Worm (Caenorhabditis elegans) whole organism, L1 larva: ENCODE measurements around the gene rabr-4.

Source experiments
- C16A3.4 ChIP-seq: fragments of 150-350 bp; optimal IDR thresholded peaks from 2 replicates; lab custom pipeline; 2014; ENCODE audit warnings: missing biosample characterization, missing genetic modification characterization
- aha-1 ChIP-seq: fragments of 150-350 bp; optimal IDR thresholded peaks from 2 replicates; lab custom pipeline; 2014; ENCODE audit warnings: missing biosample characterization, missing genetic modification characterization
- blmp-1 ChIP-seq: fragments of 150-350 bp; optimal IDR thresholded peaks from 2 replicates; lab custom pipeline; 2014; ENCODE audit warnings: missing biosample characterization, missing genetic modification characterization
- ceh-63 ChIP-seq: fragments of 200-800 bp; sonication (Bioruptor generic); optimal IDR thresholded peaks from 2 replicates; lab custom pipeline; 2018; ENCODE audit warnings: mild to moderate bottlenecking, missing genetic modification characterization, missing compliant biosample characterization
- ceh-90 ChIP-seq: sonication (generic microtip); optimal IDR thresholded peaks from 2 replicates; lab custom pipeline; 2016; ENCODE audit warnings: missing genetic modification characterization, missing compliant biosample characterization
- efl-1 ChIP-seq, 4 experiments: fragments of 150-350 bp; optimal IDR thresholded peaks in 3 of 4; peaks in 1 of 4; 1 replicate in 1 of 4; 2 replicates in 3 of 4; lab custom pipeline; 2014; ENCODE audit warnings: missing biosample characterization in 2 of 4, missing genetic modification characterization in 2 of 4, missing genetic modification reagents in 2 of 4
- egl-27 ChIP-seq, 2 experiments: fragments of 150-350 bp in 1 of 2; sonication (generic microtip); optimal IDR thresholded peaks; 3 replicates each; lab custom pipeline; 2017 to 2018; ENCODE audit warnings: missing biosample characterization in 2 of 2, missing genetic modification characterization in 2 of 2, missing genetic modification reagents in 2 of 2
- elt-2 ChIP-seq: sonication (generic microtip); optimal IDR thresholded peaks from 2 replicates; lab custom pipeline; 2016; ENCODE audit warnings: missing genetic modification characterization, mild to moderate bottlenecking, inconsistent platforms, missing compliant biosample characterization, missing genetic modification reagents
- elt-3 ChIP-seq, 6 experiments: fragments of 150-350 bp in 1 of 6; sonication (generic microtip); optimal IDR thresholded peaks; 2 replicates each; lab custom pipeline; 2017 to 2018; ENCODE audit warnings: missing biosample characterization in 6 of 6, missing genetic modification characterization in 6 of 6, inconsistent platforms in 1 of 6
- fkh-10 ChIP-seq: sonication (generic microtip); optimal IDR thresholded peaks from 2 replicates; lab custom pipeline; 2017; ENCODE audit warnings: missing biosample characterization, missing genetic modification reagents, missing genetic modification characterization
- grh-1 ChIP-seq: fragments of 200-800 bp; sonication (Bioruptor generic); IDR thresholded peaks from 2 replicates; pipeline ENCODE4 v1.3.6; 2022; ENCODE audit warnings: missing genetic modification reagents, missing genetic modification characterization, missing compliant biosample characterization
- hpl-2 ChIP-seq: fragments of 150-350 bp; optimal IDR thresholded peaks from 2 replicates; lab custom pipeline; 2014; ENCODE audit warnings: missing biosample characterization, missing genetic modification reagents, missing genetic modification characterization
- jun-1 ChIP-seq: fragments of 150-350 bp; optimal IDR thresholded peaks from 2 replicates; lab custom pipeline; 2014; ENCODE audit warnings: missing biosample characterization, missing genetic modification reagents, missing genetic modification characterization
- lir-3 ChIP-seq: sonication (generic microtip); optimal IDR thresholded peaks from 2 replicates; lab custom pipeline; 2016; ENCODE audit warnings: mild to moderate bottlenecking, missing genetic modification characterization, moderate library complexity, missing compliant biosample characterization; ENCODE audit not compliant: poor library complexity
- lsy-2 ChIP-seq, 2 experiments: fragments of 150-350 bp; optimal IDR thresholded peaks; 2 replicates each; lab custom pipeline; 2014; ENCODE audit warnings: missing biosample characterization in 2 of 2, missing genetic modification characterization in 2 of 2
- mep-1 ChIP-seq: fragments of 150-350 bp; optimal IDR thresholded peaks from 2 replicates; lab custom pipeline; 2014; ENCODE audit warnings: missing biosample characterization, missing genetic modification characterization
- nhr-11 ChIP-seq: fragments of 150-350 bp; optimal IDR thresholded peaks from 2 replicates; lab custom pipeline; 2014; ENCODE audit warnings: missing biosample characterization, missing genetic modification characterization
- nhr-20 ChIP-seq: sonication (generic microtip); optimal IDR thresholded peaks from 2 replicates; lab custom pipeline; 2016; ENCODE audit warnings: mild to moderate bottlenecking, missing genetic modification characterization, missing compliant biosample characterization
- nhr-77 ChIP-seq: fragments of 150-350 bp; optimal IDR thresholded peaks from 2 replicates; lab custom pipeline; 2014; ENCODE audit warnings: missing biosample characterization, missing genetic modification characterization
- nhr-85 ChIP-seq: sonication (generic microtip); peaks from one replicate; lab custom pipeline; 2016; ENCODE audit warnings: missing genetic modification characterization, inconsistent platforms, missing compliant biosample characterization
- pag-3 ChIP-seq: sonication (generic microtip); optimal IDR thresholded peaks from 2 replicates; lab custom pipeline; 2017; ENCODE audit warnings: missing genetic modification characterization, mild to moderate bottlenecking, missing compliant biosample characterization, antibody characterized with exemption, borderline replicate concordance; ENCODE audit not compliant: insufficient read depth
- pax-3 ChIP-seq: fragments of 200-800 bp; sonication (Bioruptor generic); optimal IDR thresholded peaks from 2 replicates; lab custom pipeline; 2018; ENCODE audit warnings: mild to moderate bottlenecking, missing genetic modification characterization, moderate library complexity, missing compliant biosample characterization
- pqm-1 ChIP-seq: sonication (generic microtip); optimal IDR thresholded peaks from 3 replicates; lab custom pipeline; 2017; ENCODE audit warnings: missing biosample characterization, missing genetic modification characterization
- snpc-4 ChIP-seq: fragments of 150-350 bp; optimal IDR thresholded peaks from 2 replicates; lab custom pipeline; 2014; ENCODE audit warnings: missing biosample characterization, missing genetic modification characterization
- snu-23 ChIP-seq: sonication (generic microtip); optimal IDR thresholded peaks from 2 replicates; lab custom pipeline; 2016; ENCODE audit warnings: missing genetic modification characterization, missing compliant biosample characterization
- sox-4 ChIP-seq: sonication (generic microtip); optimal IDR thresholded peaks from 2 replicates; lab custom pipeline; 2016; ENCODE audit warnings: missing genetic modification characterization, missing compliant biosample characterization
- sptf-1 ChIP-seq: fragments of 150-350 bp; optimal IDR thresholded peaks from 2 replicates; lab custom pipeline; 2014; ENCODE audit warnings: missing biosample characterization, missing genetic modification characterization
- sup-37 ChIP-seq: fragments of 200-800 bp; sonication (Bioruptor generic); optimal IDR thresholded peaks from 2 replicates; lab custom pipeline; 2018; ENCODE audit warnings: mild to moderate bottlenecking, missing genetic modification characterization, missing compliant biosample characterization
- swsn-7 ChIP-seq: sonication (generic microtip); optimal IDR thresholded peaks from 2 replicates; lab custom pipeline; 2016; ENCODE audit warnings: missing genetic modification characterization, missing compliant biosample characterization
- unc-30 ChIP-seq: sonication (generic microtip); optimal IDR thresholded peaks from 2 replicates; lab custom pipeline; 2017; ENCODE audit warnings: missing biosample characterization, missing genetic modification characterization
- unc-62 ChIP-seq: fragments of 150-350 bp; optimal IDR thresholded peaks from 2 replicates; lab custom pipeline; 2014; ENCODE audit warnings: missing biosample characterization, missing genetic modification reagents, missing genetic modification characterization
- vab-15 ChIP-seq: sonication (generic microtip); optimal IDR thresholded peaks from 2 replicates; lab custom pipeline; 2017; ENCODE audit warnings: missing genotype, mild to moderate bottlenecking, missing genetic modification characterization, missing compliant biosample characterization
- xbp-1 ChIP-seq: sonication (generic microtip); optimal IDR thresholded peaks from 2 replicates; lab custom pipeline; 2016; ENCODE audit warnings: missing genetic modification characterization, missing compliant biosample characterization
- zag-1 ChIP-seq: fragments of 150-350 bp; optimal IDR thresholded peaks from 2 replicates; lab custom pipeline; 2014; ENCODE audit warnings: missing biosample characterization, missing genetic modification characterization
- zip-4 ChIP-seq: fragments of 200-800 bp; sonication (Bioruptor generic); optimal IDR thresholded peaks from 2 replicates; lab custom pipeline; 2018; ENCODE audit warnings: mild to moderate bottlenecking, missing genetic modification characterization, moderate library complexity, missing compliant biosample characterization

rabr-4 gene

DNA sequence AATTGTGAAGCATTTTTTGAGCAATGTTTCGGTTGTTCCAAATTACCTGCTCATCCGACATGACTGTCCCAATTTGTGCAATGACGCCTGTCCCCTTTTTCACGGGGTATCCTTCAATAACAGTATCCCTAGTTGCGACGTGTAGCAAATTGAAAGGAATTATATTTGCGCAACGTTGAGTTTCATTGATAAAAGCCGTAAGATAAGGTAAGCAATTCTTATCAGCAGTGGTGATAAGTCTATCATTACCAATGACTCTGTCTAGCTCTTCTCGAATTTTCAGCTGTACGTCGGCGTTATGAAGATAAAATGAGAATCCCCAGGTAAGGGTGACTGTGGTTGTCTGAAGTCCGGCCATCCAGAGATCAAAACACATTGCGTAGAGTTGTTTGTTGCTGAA lies 20.6 kb upstream of the rabr-4 start:
- TF ChIP-seq nhr-85 (tag; lab: Kevin White, UChicago) (peak; percentile 14), sup-37 (GFP tag; lab: Kevin White, UChicago) (no peak), elt-2 (tag; lab: Kevin White, UChicago) (peak; percentile 57), pqm-1 (tag; lab: Kevin White, UChicago) (peak; percentile 16), elt-3 (tag; optimal IDR thresholded peaks at IDR 0.05; lab: Kevin White, UChicago) (no peak)

DNA sequence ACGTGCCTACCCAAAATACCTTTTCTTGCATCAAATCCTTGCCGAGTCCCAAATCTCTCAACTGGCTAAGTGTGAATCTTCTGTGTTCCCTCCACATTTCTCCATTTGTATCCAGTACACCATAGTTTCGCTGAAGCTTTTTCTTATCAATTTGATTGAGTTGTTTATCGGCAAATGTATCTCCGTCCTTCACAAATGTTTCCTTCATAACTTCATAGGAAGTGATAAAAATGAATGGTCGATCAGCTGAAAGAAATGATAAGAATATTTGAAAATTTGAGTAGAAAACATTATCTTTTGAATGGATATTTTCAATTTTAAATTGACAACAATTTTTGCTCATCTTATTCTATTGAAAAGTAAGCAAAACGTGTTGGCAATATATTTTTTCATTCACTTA lies 19.5 kb upstream of the rabr-4 start:
- TF ChIP-seq elt-2 (tag; lab: Kevin White, UChicago) = peak; percentile 79
- TF ChIP-seq C16A3.4 (tag; lab: Kevin White, UChicago) = no peak
- no peak for TF ChIP-seq zag-1 (tag; lab: Kevin White, UChicago)
- TF ChIP-seq pqm-1 (tag; lab: Kevin White, UChicago) = peak; percentile 74
- no peak for TF ChIP-seq aha-1 (tag; lab: Kevin White, UChicago)
- no peak for TF ChIP-seq nhr-11 (tag; lab: Kevin White, UChicago)
- no peak for TF ChIP-seq nhr-20 (tag; lab: Kevin White, UChicago)

- TF ChIP-seq nhr-85 (tag; lab: Kevin White, UChicago) (no peak), unc-30 (no peak), grh-1 (no peak), unc-62 (GFP tag; lab: Kevin White, UChicago) (no peak), fkh-10 (GFP tag; lab: Kevin White, UChicago) (no peak), xbp-1 (no peak), lsy-2 (tag; optimal IDR thresholded peaks at IDR 0.05; lab: Kevin White, UChicago) (no peak), sptf-1 (tag; lab: Kevin White, UChicago) (no peak), sox-4 (tag; lab: Kevin White, UChicago) (no peak), mep-1 (tag; lab: Kevin White, UChicago) (no peak), ceh-90 (no peak), egl-27 (tag; optimal IDR thresholded peaks at IDR 0.05; lab: Kevin White, UChicago) (no peak), swsn-7 (tag; lab: Kevin White, UChicago) (no peak)
Measured at ce11 chrV:16175757-16176156, 19.0 kb upstream of the rabr-4 start, which contains the start of gene cyp-33D1. cyp-33D1 (minus strand) TSS chrV:16175857.

DNA sequence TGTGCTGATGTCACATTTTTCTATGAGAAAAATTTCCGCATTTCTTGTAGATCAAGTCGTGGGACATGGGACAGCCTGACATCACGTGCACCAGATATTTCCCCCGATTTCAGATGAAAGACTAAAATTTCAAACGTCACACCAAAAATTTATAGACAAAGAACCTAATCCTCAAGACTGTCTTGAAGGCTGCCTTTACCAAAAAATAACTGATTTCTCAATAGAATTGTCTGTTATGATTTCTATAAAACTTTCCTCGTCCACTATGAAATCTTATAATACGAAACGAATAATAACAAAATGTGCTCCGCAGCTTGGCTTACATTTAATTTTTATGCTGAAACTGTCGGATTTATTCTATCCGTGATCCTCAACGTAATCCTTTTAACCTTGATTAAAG lies 14.4 kb upstream of the rabr-4 start, which contains the start of gene str-106:
Gene str-106 (plus strand): TSS at position 301 of the 400 bp plus-strand sequence.
- TF ChIP-seq nhr-77 (tag; lab: Kevin White, UChicago) (no peak), ceh-90 (no peak), C16A3.4 (tag; lab: Kevin White, UChicago) (no peak), pax-3 (tag; lab: Kevin White, UChicago) (no peak), snpc-4 (tag; lab: Kevin White, UChicago) (no peak), ceh-63 (GFP tag; lab: Kevin White, UChicago) (no peak), snu-23 (GFP tag; lab: Kevin White, UChicago) (no peak), blmp-1 (tag; lab: Kevin White, UChicago) (no peak), zip-4 (no peak), nhr-11 (tag; lab: Kevin White, UChicago) (no peak), hpl-2 (GFP tag; lab: Kevin White, UChicago) (no peak), xbp-1 (no peak), vab-15 (tag; lab: Kevin White, UChicago) (no peak), lir-3 (no peak), pag-3 (tag; lab: Kevin White, UChicago) (no peak), efl-1 (optimal IDR thresholded peaks at IDR 0.05; lab: Kevin White, UChicago) (no peak), efl-1 (GFP tag; optimal IDR thresholded peaks at IDR 0.05 in 1 of 2; lab: Kevin White, UChicago) (no peak), sptf-1 (tag; lab: Kevin White, UChicago) (no peak), jun-1 (no peak), mep-1 (tag; lab: Kevin White, UChicago) (no peak)
- TF ChIP-seq, all 84 proteins: peak for 0
